Fruit fly (Drosophila melanogaster) whole organism, embryonic: ENCODE data around the gene Spx.

ENCODE experiments used
- Ada2b ChIP-seq: fragments of 200-800 bp; sonication (Bioruptor generic); IDR thresholded peaks from 2 replicates; pipeline ENCODE4 v1.3.6; 2022; ENCODE audit warnings: missing biosample characterization, missing genetic modification characterization
- Atf3 ChIP-seq: fragments of 200-800 bp; sonication (Bioruptor generic); optimal IDR thresholded peaks from 3 replicates; lab custom pipeline; 2016; ENCODE audit warnings: missing biosample characterization, missing genetic modification characterization
- CG11247 ChIP-seq: fragments of 200-800 bp; sonication (Bioruptor generic); IDR thresholded peaks from 2 replicates; pipeline ENCODE4 v1.3.6; 2022; ENCODE audit warnings: missing biosample characterization, missing genetic modification characterization
- CG12219 ChIP-seq: fragments of 200-800 bp; sonication (Bioruptor generic); optimal IDR thresholded peaks from 3 replicates; lab custom pipeline; 2018; ENCODE audit warnings: missing biosample characterization, mild to moderate bottlenecking, missing genetic modification characterization
- CG12299 ChIP-seq: fragments of 200-800 bp; sonication (Bioruptor generic); optimal IDR thresholded peaks from 2 replicates; lab custom pipeline; 2018; ENCODE audit warnings: missing biosample characterization, mild to moderate bottlenecking, missing genetic modification characterization
- CG12942 ChIP-seq: fragments of 200-800 bp; sonication (Bioruptor generic); optimal IDR thresholded peaks from 3 replicates; lab custom pipeline; 2016; ENCODE audit warnings: missing biosample characterization, missing genetic modification characterization
- CG15601 ChIP-seq: fragments of 200-800 bp; sonication (Bioruptor generic); optimal IDR thresholded peaks from 3 replicates; lab custom pipeline; 2019; ENCODE audit warnings: missing biosample characterization, mild to moderate bottlenecking, missing genetic modification characterization, moderate library complexity
- CG16779 ChIP-seq: fragments of 200-800 bp; sonication (Bioruptor generic); IDR thresholded peaks from 2 replicates; pipeline ENCODE4 v1.3.6; 2022; ENCODE audit warnings: missing biosample characterization, missing genetic modification characterization
- CG17829 ChIP-seq: fragments of 200-800 bp; optimal IDR thresholded peaks from 2 replicates; lab custom pipeline; 2019; ENCODE audit warnings: missing biosample characterization, mild to moderate bottlenecking, missing genetic modification characterization, moderate library complexity
- CG17912 ChIP-seq: fragments of 200-800 bp; sonication (Bioruptor generic); optimal IDR thresholded peaks from 2 replicates; lab custom pipeline; 2018; ENCODE audit warnings: missing biosample characterization, mild to moderate bottlenecking, missing genetic modification characterization
- CG2199 ChIP-seq: fragments of 200-800 bp; sonication (Bioruptor generic); IDR thresholded peaks from 3 replicates; pipeline ENCODE4 v1.3.6; 2022; ENCODE audit warnings: missing biosample characterization, missing genetic modification characterization
- CG32767 ChIP-seq: fragments of 200-800 bp; sonication (Bioruptor generic); IDR thresholded peaks from 2 replicates; pipeline ENCODE4 v1.3.6; 2022; ENCODE audit warnings: missing biosample characterization, missing genetic modification characterization
- CG33213 ChIP-seq: fragments of 200-800 bp; sonication (Bioruptor generic); optimal IDR thresholded peaks from 3 replicates; lab custom pipeline; 2016; ENCODE audit warnings: missing biosample characterization, missing genetic modification characterization
- CG33557 ChIP-seq: fragments of 200-800 bp; sonication (Bioruptor generic); optimal IDR thresholded peaks from 2 replicates; lab custom pipeline; 2019; ENCODE audit warnings: missing biosample characterization, mild to moderate bottlenecking, missing genetic modification characterization, moderate library complexity
- CG34422 ChIP-seq: fragments of 200-800 bp; sonication (Bioruptor generic); IDR thresholded peaks from 3 replicates; pipeline ENCODE4 v1.3.6; 2022; ENCODE audit warnings: missing biosample characterization, missing genetic modification characterization
- CG3726 ChIP-seq: fragments of 200-800 bp; sonication (Bioruptor generic); IDR thresholded peaks from 3 replicates; pipeline ENCODE4, ENCODE4 v1.3.6; 2022; ENCODE audit warnings: missing biosample characterization, missing genetic modification characterization
- CG7745 ChIP-seq: fragments of 200-800 bp; sonication (Bioruptor generic); optimal IDR thresholded peaks from 2 replicates; lab custom pipeline; 2018; ENCODE audit warnings: missing biosample characterization, mild to moderate bottlenecking, missing genetic modification characterization, moderate library complexity
- CG9817 ChIP-seq: fragments of 200-800 bp; sonication (Bioruptor generic); optimal IDR thresholded peaks from 2 replicates; lab custom pipeline; 2018; ENCODE audit warnings: missing biosample characterization, mild to moderate bottlenecking, missing genetic modification characterization, moderate library complexity
- CHES-1-like ChIP-seq: fragments of 200-800 bp; sonication (Bioruptor generic); optimal IDR thresholded peaks from 2 replicates; lab custom pipeline; 2016; ENCODE audit warnings: missing biosample characterization, missing genetic modification characterization
- Dbx ChIP-seq: fragments of 200-800 bp; sonication (Bioruptor generic); IDR thresholded peaks from 3 replicates; pipeline ENCODE4 v1.3.6; 2022; ENCODE audit warnings: missing biosample characterization, missing genetic modification characterization
- Dip2 ChIP-seq: fragments of 200-800 bp; sonication (Bioruptor generic); IDR thresholded peaks from 2 replicates; pipeline ENCODE4 v1.3.6; 2022; ENCODE audit warnings: missing biosample characterization, missing genetic modification characterization
- Dip3 ChIP-seq: fragments of 200-800 bp; sonication (Bioruptor generic); optimal IDR thresholded peaks from 3 replicates; lab custom pipeline; 2016; ENCODE audit warnings: missing biosample characterization, missing genetic modification characterization
- Dp ChIP-seq: fragments of 200-800 bp; sonication (Bioruptor generic); optimal IDR thresholded peaks from 2 replicates; lab custom pipeline; 2018; ENCODE audit warnings: missing biosample characterization, mild to moderate bottlenecking, missing genetic modification characterization, moderate library complexity
- H2.0 ChIP-seq: fragments of 200-800 bp; sonication (Bioruptor generic); IDR thresholded peaks from 2 replicates; pipeline ENCODE4 v1.3.6; 2022; ENCODE audit warnings: missing biosample characterization, missing genetic modification characterization
- Hr39 ChIP-seq: fragments of >200 bp; optimal IDR thresholded peaks from 2 replicates; lab custom pipeline; 2017
- Lim3 ChIP-seq: fragments of 200-800 bp; sonication (Bioruptor generic); IDR thresholded peaks from 2 replicates; pipeline ENCODE4 v1.3.6; 2022; ENCODE audit warnings: missing biosample characterization, missing genetic modification characterization
- NK7.1 ChIP-seq: fragments of 200-800 bp; sonication (Bioruptor generic); optimal IDR thresholded peaks from 3 replicates; lab custom pipeline; 2016; ENCODE audit warnings: missing biosample characterization, missing genetic modification characterization
- Nf-YB ChIP-seq: fragments of 200-800 bp; sonication (Bioruptor generic); optimal IDR thresholded peaks from 3 replicates; lab custom pipeline; 2019; ENCODE audit warnings: missing biosample characterization, mild to moderate bottlenecking, missing genetic modification characterization, moderate library complexity
- Nf-YC ChIP-seq: fragments of 200-800 bp; optimal IDR thresholded peaks from 3 replicates; lab custom pipeline; 2019; ENCODE audit warnings: missing biosample characterization, mild to moderate bottlenecking, missing genetic modification characterization, moderate library complexity
- Optix ChIP-seq: fragments of 200-800 bp; sonication (Bioruptor generic); IDR thresholded peaks from 3 replicates; pipeline ENCODE4 v1.3.6; 2022; ENCODE audit warnings: missing biosample characterization, missing genetic modification characterization
- ab ChIP-seq: fragments of 200-800 bp; sonication (Bioruptor generic); optimal IDR thresholded peaks from 2 replicates; lab custom pipeline; 2016; ENCODE audit warnings: missing biosample characterization, missing genetic modification characterization
- aop ChIP-seq: fragments of 200-800 bp; sonication (Bioruptor generic); IDR thresholded peaks from 2 replicates; pipeline ENCODE4 v1.3.6; 2022; ENCODE audit warnings: missing biosample characterization, missing genetic modification characterization
- cad ChIP-seq: fragments of >200 bp; optimal IDR thresholded peaks from 2 replicates; lab custom pipeline; 2017; ENCODE audit warnings: missing biosample characterization, missing genetic modification characterization
- chinmo ChIP-seq: fragments of 200-800 bp; sonication (Bioruptor generic); IDR thresholded peaks from 4 replicates; pipeline ENCODE4 v1.3.6; 2022; ENCODE audit warnings: missing biosample characterization, missing genetic modification characterization; ENCODE audit not compliant: partially characterized antibody
- chn ChIP-seq: fragments of 200-800 bp; sonication (Bioruptor generic); optimal IDR thresholded peaks from 2 replicates; lab custom pipeline; 2016; ENCODE audit warnings: missing biosample characterization, missing genetic modification characterization
- danr ChIP-seq: fragments of 200-800 bp; sonication (Bioruptor generic); IDR thresholded peaks from 2 replicates; pipeline ENCODE4 v1.3.6; 2022; ENCODE audit warnings: missing biosample characterization, missing genetic modification characterization
- dati ChIP-seq: fragments of 200-800 bp; sonication (Bioruptor generic); IDR thresholded peaks from 2 replicates; pipeline ENCODE4 v1.3.6; 2022; ENCODE audit warnings: missing biosample characterization, missing genetic modification characterization
- dpn ChIP-seq, 2 experiments: fragments of 200-800 bp; sonication (Bioruptor generic); optimal IDR thresholded peaks; 3 replicates each; lab custom pipeline; 2016; ENCODE audit warnings: missing biosample characterization in 2 of 2, missing genetic modification characterization in 2 of 2
- fd102C ChIP-seq: fragments of 200-800 bp; sonication (Bioruptor generic); optimal IDR thresholded peaks from 2 replicates; lab custom pipeline; 2018; ENCODE audit warnings: missing biosample characterization, mild to moderate bottlenecking, missing genetic modification characterization, moderate library complexity
- ftz-f1 ChIP-seq: fragments of 200-800 bp; sonication (Bioruptor generic); optimal IDR thresholded peaks from 2 replicates; lab custom pipeline; 2016; ENCODE audit warnings: missing biosample characterization, missing genetic modification characterization
- gcm2 ChIP-seq: fragments of 200-800 bp; sonication (Bioruptor generic); optimal IDR thresholded peaks from 2 replicates; lab custom pipeline; 2016; ENCODE audit warnings: missing biosample characterization, missing genetic modification characterization
- gsb ChIP-seq: fragments of 200-800 bp; sonication (Bioruptor generic); IDR thresholded peaks from 2 replicates; pipeline ENCODE4 v1.3.6; 2022; ENCODE audit warnings: missing biosample characterization, missing genetic modification characterization
- lbe ChIP-seq: fragments of 200-800 bp; sonication (Bioruptor generic); optimal IDR thresholded peaks from 2 replicates; lab custom pipeline; 2016; ENCODE audit warnings: missing biosample characterization, mild to moderate bottlenecking, missing genetic modification characterization
- org-1 ChIP-seq: fragments of 200-800 bp; sonication (Bioruptor generic); optimal IDR thresholded peaks from 2 replicates; lab custom pipeline; 2017; ENCODE audit warnings: missing biosample characterization, missing genetic modification characterization
- p53 ChIP-seq: fragments of 200-800 bp; sonication (Bioruptor generic); optimal IDR thresholded peaks from 2 replicates; lab custom pipeline; 2016; ENCODE audit warnings: missing biosample characterization, missing genetic modification characterization
- row ChIP-seq: fragments of 200-800 bp; sonication (Bioruptor generic); IDR thresholded peaks from 3 replicates; pipeline ENCODE4 v1.3.6; 2022; ENCODE audit warnings: missing biosample characterization, missing genetic modification characterization
- salm ChIP-seq: fragments of 200-800 bp; sonication (Bioruptor generic); optimal IDR thresholded peaks from 2 replicates; lab custom pipeline; 2018; ENCODE audit warnings: missing biosample characterization, mild to moderate bottlenecking, missing genetic modification characterization
- slbo ChIP-seq: fragments of 200-800 bp; sonication (Bioruptor generic); IDR thresholded peaks from 2 replicates; pipeline ENCODE4 v1.3.6; 2022; ENCODE audit warnings: missing biosample characterization, missing genetic modification characterization
- slou ChIP-seq: fragments of 200-800 bp; sonication (Bioruptor generic); optimal IDR thresholded peaks from 3 replicates; lab custom pipeline; 2016; ENCODE audit warnings: missing biosample characterization, missing genetic modification characterization
- sob ChIP-seq: fragments of 200-800 bp; sonication (Bioruptor generic); IDR thresholded peaks from 2 replicates; pipeline ENCODE4 v1.3.6; 2022; ENCODE audit warnings: missing biosample characterization, missing genetic modification characterization
- sqz ChIP-seq: fragments of 200-800 bp; sonication (Bioruptor generic); optimal IDR thresholded peaks from 3 replicates; lab custom pipeline; 2018; ENCODE audit warnings: missing biosample characterization, mild to moderate bottlenecking, missing genetic modification characterization
- tio ChIP-seq: fragments of 200-800 bp; sonication (Bioruptor generic); optimal IDR thresholded peaks from 2 replicates; lab custom pipeline; 2017; ENCODE audit warnings: missing biosample characterization, missing genetic modification characterization, inconsistent platforms
- wek ChIP-seq: fragments of 200-800 bp; sonication (Bioruptor generic); optimal IDR thresholded peaks from 3 replicates; lab custom pipeline; 2018; ENCODE audit warnings: missing biosample characterization, mild to moderate bottlenecking, missing genetic modification characterization, moderate library complexity

Spx gene

DNA sequence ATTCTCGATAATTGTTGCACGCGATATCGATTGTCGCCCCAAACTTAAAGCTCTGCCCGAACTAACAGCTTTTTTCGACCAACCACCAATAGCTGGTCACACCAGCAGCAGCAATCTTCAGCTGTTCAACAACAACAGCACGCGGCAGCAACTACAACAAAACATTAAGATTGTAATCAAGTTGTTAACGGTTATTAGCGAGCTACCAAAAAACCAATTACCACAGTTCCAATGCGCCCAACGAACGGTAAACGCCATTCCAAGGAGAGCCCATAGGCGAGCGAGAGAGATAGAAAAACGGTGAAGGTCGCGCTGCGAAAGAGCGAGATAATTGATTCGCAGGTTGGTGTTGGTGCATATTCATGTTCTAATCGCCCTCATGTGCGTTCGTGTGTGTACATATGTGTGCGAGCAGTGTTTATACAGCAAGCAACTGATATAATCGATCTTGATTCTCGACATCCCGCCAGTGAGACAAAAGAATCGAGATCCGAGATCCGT is 35.7 kb upstream of the Spx start, which contains the start of gene Efr (continued):
- TF ChIP-seq CG7745 (tag; lab: Kevin White, UChicago), result no peak
- TF ChIP-seq sob (GFP tag; lab: Robert Waterston, UW), result 0 out of 2 replicates have a peak, but pooled peaks have one; percentile 16
- TF ChIP-seq Atf3 (GFP tag; lab: Kevin White, UChicago), result no peak
- TF ChIP-seq CG34422 (GFP tag; lab: Robert Waterston, UW), result peak; percentile 35; the same call in 1 of the 3 replicates
- TF ChIP-seq Nf-YC (tag; lab: Kevin White, UChicago), result peak; percentile 16
- TF ChIP-seq dpn (GFP tag; optimal IDR thresholded peaks at IDR 0.05; lab: Kevin White, UChicago), result no peak
- no peak for TF ChIP-seq CG15601 (tag; lab: Kevin White, UChicago)
- TF ChIP-seq tio, result no peak
- no peak for TF ChIP-seq slou (GFP tag; lab: Kevin White, UChicago)
- TF ChIP-seq ab, result no peak
- no peak for TF ChIP-seq lbe
- no peak for TF ChIP-seq p53
- TF ChIP-seq Dip3 (GFP tag; lab: Kevin White, UChicago), result no peak
- TF ChIP-seq chinmo (GFP tag; lab: Robert Waterston, UW), result peak; percentile 91
- no peak for TF ChIP-seq CG9817 (tag; lab: Kevin White, UChicago)
- TF ChIP-seq Ada2b (GFP tag; lab: Robert Waterston, UW), result no peak
- TF ChIP-seq CG32767 (GFP tag; lab: Robert Waterston, UW), result no peak
- TF ChIP-seq sqz (GFP tag; lab: Kevin White, UChicago), result no peak
- no peak for TF ChIP-seq CG3726 (GFP tag; lab: Robert Waterston, UW)
- TF ChIP-seq CG33557 (GFP tag; lab: Kevin White, UChicago), result no peak
- TF ChIP-seq CG16779, result no peak
- no peak for TF ChIP-seq cad (GFP tag; lab: Kevin White, UChicago)
- TF ChIP-seq fd102C, result no peak
- no peak for TF ChIP-seq Dbx (GFP tag; lab: Robert Waterston, UW)
- peak; percentile 99 for TF ChIP-seq ftz-f1 (GFP tag; lab: Kevin White, UChicago)
- TF ChIP-seq danr (GFP tag; lab: Robert Waterston, UW), result no peak
- TF ChIP-seq Dp, result peak; percentile 84
- no peak for TF ChIP-seq CG33213
- no peak for TF ChIP-seq slbo
- TF ChIP-seq CG17829 (tag; lab: Kevin White, UChicago), result no peak
- TF ChIP-seq wek (GFP tag; lab: Kevin White, UChicago), result no peak
- TF ChIP-seq gsb, result no peak
- TF ChIP-seq org-1, result no peak
- no peak for TF ChIP-seq CG17912 (GFP tag; lab: Kevin White, UChicago)
- no peak for TF ChIP-seq chn (GFP tag; lab: Kevin White, UChicago)
- no peak; the same call in 2 of the 3 replicates for TF ChIP-seq row (GFP tag; lab: Robert Waterston, UW)
- TF ChIP-seq gcm2 (GFP tag; lab: Kevin White, UChicago), result no peak
- TF ChIP-seq Nf-YB (GFP tag; lab: Kevin White, UChicago), result no peak
- no peak for TF ChIP-seq Lim3 (GFP tag; lab: Robert Waterston, UW)
- TF ChIP-seq salm (tag; lab: Kevin White, UChicago), result no peak
- TF ChIP-seq CHES-1-like (GFP tag; lab: Kevin White, UChicago), result no peak
- TF ChIP-seq CG11247 (GFP tag; lab: Robert Waterston, UW), result no peak
- TF ChIP-seq CG12299 (tag; lab: Kevin White, UChicago), result no peak
- no peak for TF ChIP-seq dati (GFP tag; lab: Robert Waterston, UW)
- no peak for TF ChIP-seq Optix (GFP tag; lab: Robert Waterston, UW)
- TF ChIP-seq CG12942 (GFP tag; lab: Kevin White, UChicago), result no peak
- no peak for TF ChIP-seq aop
- no peak for TF ChIP-seq Hr39 (lab: Kevin White, UChicago)
- TF ChIP-seq Dip2 (GFP tag; lab: Robert Waterston, UW), result no peak
- TF ChIP-seq H2.0 (GFP tag; lab: Robert Waterston, UW), result no peak
- no peak for TF ChIP-seq CG2199 (GFP tag; lab: Robert Waterston, UW)
- no peak for TF ChIP-seq NK7.1 (GFP tag; lab: Kevin White, UChicago)
- no peak for TF ChIP-seq CG12219 (GFP tag; lab: Kevin White, UChicago)
